Fruit fly (Drosophila melanogaster) whole organism, wandering third instar larva: ENCODE results near the gene CG43245.

Source experiments
- CG32264 ChIP-seq: fragments of 200-800 bp; sonication (Bioruptor generic); optimal IDR thresholded peaks from 2 replicates; lab custom pipeline; 2016; ENCODE audit warnings: missing biosample characterization, missing genetic modification characterization
- OdsH ChIP-seq: fragments of 200-800 bp; sonication (Bioruptor generic); optimal IDR thresholded peaks from 2 replicates; lab custom pipeline; 2016; ENCODE audit warnings: missing biosample characterization, mild to moderate bottlenecking, missing genetic modification characterization
- h ChIP-seq: fragments of 200-800 bp; sonication (Bioruptor generic); optimal IDR thresholded peaks from 3 replicates; lab custom pipeline; 2016; ENCODE audit warnings: missing biosample characterization, mild to moderate bottlenecking, missing genetic modification characterization
- sv ChIP-seq: fragments of 200-800 bp; sonication (Bioruptor generic); optimal IDR thresholded peaks from 3 replicates; lab custom pipeline; 2016; ENCODE audit warnings: missing biosample characterization, missing genetic modification characterization

dm6 chr3L:10736483-10737122 is 35.1 kb upstream of the CG43245 start:
- TF ChIP-seq h (no peak), CG32264 (GFP tag; lab: Kevin White, UChicago) (no peak), OdsH (GFP tag; lab: Kevin White, UChicago) (no peak), sv (GFP tag; lab: Kevin White, UChicago) (no peak)
